Fruit fly (Drosophila melanogaster) whole organism, prepupa: ENCODE data around the gene CG3581.
A peak's percentile ranks its signal among the peaks of the same experiment; 100 is the strongest.

Experiments
- Blimp-1 ChIP-seq: fragments of 200-800 bp; sonication (Bioruptor generic); optimal IDR thresholded peaks from 3 replicates; lab custom pipeline; 2017; ENCODE audit warnings: missing biosample characterization, missing genetic modification characterization, mild to moderate bottlenecking, moderate library complexity, missing genetic modification reagents
- CG10631 ChIP-seq: fragments of 200-800 bp; sonication (Bioruptor generic); optimal IDR thresholded peaks from 2 replicates; lab custom pipeline; 2016; ENCODE audit warnings: missing biosample characterization, missing genetic modification characterization
- CG10669 ChIP-seq: fragments of 200-800 bp; sonication (Bioruptor generic); optimal IDR thresholded peaks from 3 replicates; lab custom pipeline; 2018; ENCODE audit warnings: missing biosample characterization, mild to moderate bottlenecking, missing genetic modification characterization, moderate library complexity
- CG11294 ChIP-seq: fragments of 200-800 bp; sonication (Bioruptor generic); IDR thresholded peaks from 2 replicates; pipeline ENCODE4 v1.3.6; 2022; ENCODE audit warnings: missing biosample characterization, missing genetic modification characterization
- CG11762 ChIP-seq: fragments of 200-800 bp; sonication (Bioruptor generic); optimal IDR thresholded peaks from 3 replicates; lab custom pipeline; 2016; ENCODE audit warnings: missing biosample characterization, missing genetic modification characterization; ENCODE audit not compliant: insufficient read depth
- CG15336 ChIP-seq: fragments of 200-800 bp; sonication (Bioruptor generic); IDR thresholded peaks from 2 replicates; pipeline ENCODE4 v1.3.6; 2022; ENCODE audit warnings: missing biosample characterization, missing genetic modification characterization
- CG1621 ChIP-seq: fragments of 200-800 bp; sonication (Bioruptor generic); optimal IDR thresholded peaks from 3 replicates; lab custom pipeline; 2018; ENCODE audit warnings: missing biosample characterization, mild to moderate bottlenecking, missing genetic modification characterization
- CG16779 ChIP-seq: fragments of 200-800 bp; sonication (Bioruptor generic); optimal IDR thresholded peaks from 3 replicates; lab custom pipeline; 2017; ENCODE audit warnings: missing biosample characterization, mild to moderate bottlenecking, missing genetic modification characterization
- CG3032 ChIP-seq: fragments of 200-800 bp; optimal IDR thresholded peaks from 2 replicates; lab custom pipeline; 2019; ENCODE audit warnings: missing biosample characterization, mild to moderate bottlenecking, missing genetic modification characterization, moderate library complexity
- CG31627 ChIP-seq: fragments of 200-800 bp; sonication (Bioruptor generic); optimal IDR thresholded peaks from 3 replicates; lab custom pipeline; 2016; ENCODE audit warnings: missing biosample characterization, missing genetic modification characterization
- CG34406 ChIP-seq: fragments of 200-800 bp; sonication (Bioruptor generic); optimal IDR thresholded peaks from 3 replicates; lab custom pipeline; 2016; ENCODE audit warnings: missing biosample characterization, missing genetic modification characterization
- CG3919 ChIP-seq: fragments of 200-800 bp; sonication (Bioruptor generic); optimal IDR thresholded peaks from 3 replicates; lab custom pipeline; 2016; ENCODE audit warnings: missing biosample characterization, missing genetic modification characterization
- CG6276 ChIP-seq: fragments of 200-800 bp; sonication (Bioruptor generic); optimal IDR thresholded peaks from 2 replicates; lab custom pipeline; 2017; ENCODE audit warnings: missing biosample characterization, mild to moderate bottlenecking, missing genetic modification characterization
- CG6854 ChIP-seq: fragments of 200-800 bp; sonication (Bioruptor generic); optimal IDR thresholded peaks from 2 replicates; lab custom pipeline; 2017; ENCODE audit warnings: missing biosample characterization, mild to moderate bottlenecking, missing genetic modification characterization
- CG8319 ChIP-seq: fragments of 200-800 bp; sonication (Bioruptor generic); optimal IDR thresholded peaks from 3 replicates; lab custom pipeline; 2016; ENCODE audit warnings: missing biosample characterization, missing genetic modification characterization
- CG9139 ChIP-seq: fragments of 200-800 bp; sonication (Bioruptor generic); optimal IDR thresholded peaks from 3 replicates; lab custom pipeline; 2017; ENCODE audit warnings: missing biosample characterization, mild to moderate bottlenecking, missing genetic modification characterization
- Eip75B ChIP-seq: fragments of 200-800 bp; sonication (Bioruptor generic); optimal IDR thresholded peaks from 3 replicates; lab custom pipeline; 2016; ENCODE audit warnings: missing biosample characterization, missing genetic modification characterization
- Eip93F ChIP-seq: fragments of 200-800 bp; sonication (Bioruptor generic); optimal IDR thresholded peaks from 2 replicates; lab custom pipeline; 2016; ENCODE audit warnings: missing biosample characterization, mild to moderate bottlenecking, missing genetic modification characterization
- Ets21C ChIP-seq: fragments of 200-800 bp; sonication (Bioruptor generic); optimal IDR thresholded peaks from 3 replicates; lab custom pipeline; 2016; ENCODE audit warnings: missing biosample characterization, missing genetic modification characterization
- Ets96B ChIP-seq: fragments of 200-800 bp; optimal IDR thresholded peaks from 2 replicates; lab custom pipeline; 2019; ENCODE audit warnings: missing biosample characterization, mild to moderate bottlenecking, missing genetic modification characterization, moderate library complexity
- Gug ChIP-seq: fragments of 200-800 bp; sonication (Bioruptor generic); IDR thresholded peaks from 2 replicates; pipeline ENCODE4 v1.3.6; 2022; ENCODE audit warnings: missing biosample characterization, missing genetic modification characterization
- Hr38 ChIP-seq: sonication (Bioruptor generic); optimal IDR thresholded peaks from 2 replicates; lab custom pipeline; 2016; ENCODE audit warnings: missing biosample characterization, missing genetic modification characterization
- Hr39 ChIP-seq: fragments of 200-800 bp; sonication (Bioruptor generic); optimal IDR thresholded peaks from 2 replicates; lab custom pipeline; 2016; ENCODE audit warnings: missing biosample characterization, missing genetic modification characterization
- Hr4 ChIP-seq: fragments of 200-800 bp; sonication (Bioruptor generic); optimal IDR thresholded peaks from 3 replicates; lab custom pipeline; 2016; ENCODE audit warnings: missing biosample characterization, missing genetic modification characterization
- Lpt ChIP-seq: fragments of 200-800 bp; sonication (Bioruptor generic); optimal IDR thresholded peaks from 3 replicates; lab custom pipeline; 2016; ENCODE audit warnings: missing biosample characterization, missing genetic modification characterization
- OdsH ChIP-seq: fragments of 200-800 bp; sonication (Bioruptor generic); optimal IDR thresholded peaks from 3 replicates; lab custom pipeline; 2016; ENCODE audit warnings: missing biosample characterization, missing genetic modification characterization
- Smox ChIP-seq: fragments of 200-800 bp; sonication (Bioruptor generic); optimal IDR thresholded peaks from 3 replicates; lab custom pipeline; 2016; ENCODE audit warnings: missing biosample characterization, missing genetic modification characterization
- Sox102F ChIP-seq: fragments of 200-800 bp; sonication (Bioruptor generic); optimal IDR thresholded peaks from 2 replicates; lab custom pipeline; 2016; ENCODE audit warnings: missing biosample characterization, mild to moderate bottlenecking, missing genetic modification characterization
- Sox14 ChIP-seq: fragments of 200-800 bp; sonication (Bioruptor generic); optimal IDR thresholded peaks from 3 replicates; lab custom pipeline; 2016; ENCODE audit warnings: missing biosample characterization, missing genetic modification characterization
- Sox15 ChIP-seq: fragments of 200-800 bp; sonication (Bioruptor generic); optimal IDR thresholded peaks from 3 replicates; lab custom pipeline; 2016; ENCODE audit warnings: missing biosample characterization, missing genetic modification characterization
- achi ChIP-seq: fragments of 200-800 bp; sonication (Bioruptor generic); optimal IDR thresholded peaks from 3 replicates; lab custom pipeline; 2016; ENCODE audit warnings: missing biosample characterization, missing genetic modification characterization
- acj6 ChIP-seq: fragments of 200-800 bp; sonication (Bioruptor generic); optimal IDR thresholded peaks from 3 replicates; lab custom pipeline; 2016; ENCODE audit warnings: missing biosample characterization, missing genetic modification characterization
- cyc ChIP-seq: fragments of 200-800 bp; sonication (Bioruptor generic); optimal IDR thresholded peaks from 3 replicates; lab custom pipeline; 2016; ENCODE audit warnings: missing biosample characterization, missing genetic modification characterization
- dac ChIP-seq: fragments of 200-800 bp; sonication (Bioruptor generic); optimal IDR thresholded peaks from 2 replicates; lab custom pipeline; 2017; ENCODE audit warnings: missing biosample characterization, mild to moderate bottlenecking, missing genetic modification characterization
- dsx ChIP-seq: fragments of 200-800 bp; optimal IDR thresholded peaks from 3 replicates; lab custom pipeline; 2019; ENCODE audit warnings: missing biosample characterization, mild to moderate bottlenecking, missing genetic modification characterization, moderate library complexity; ENCODE audit not compliant: poor library complexity, severe bottlenecking
- esn ChIP-seq: fragments of 200-800 bp; sonication (Bioruptor generic); optimal IDR thresholded peaks from 2 replicates; lab custom pipeline; 2016; ENCODE audit warnings: missing biosample characterization, mild to moderate bottlenecking, missing genetic modification characterization, moderate library complexity
- fd59A ChIP-seq: fragments of 200-800 bp; sonication (Bioruptor generic); optimal IDR thresholded peaks from 2 replicates; lab custom pipeline; 2017; ENCODE audit warnings: missing biosample characterization, mild to moderate bottlenecking, missing genetic modification characterization, missing genetic modification reagents
- fkh ChIP-seq: fragments of 200-800 bp; sonication (Bioruptor generic); optimal IDR thresholded peaks from 3 replicates; lab custom pipeline; 2017; ENCODE audit warnings: missing biosample characterization, mild to moderate bottlenecking, missing genetic modification characterization, moderate library complexity
- lz ChIP-seq: fragments of 200-800 bp; sonication (Bioruptor generic); optimal IDR thresholded peaks from 3 replicates; lab custom pipeline; 2016; ENCODE audit warnings: missing biosample characterization, missing genetic modification characterization
- net ChIP-seq: fragments of 200-800 bp; sonication (Bioruptor generic); optimal IDR thresholded peaks from 3 replicates; lab custom pipeline; 2016; ENCODE audit warnings: missing biosample characterization, missing genetic modification characterization
- pdm3 ChIP-seq: fragments of 200-800 bp; sonication (Bioruptor generic); optimal IDR thresholded peaks from 3 replicates; lab custom pipeline; 2016; ENCODE audit warnings: missing biosample characterization, missing genetic modification characterization
- salr ChIP-seq, 2 experiments: fragments of 200-800 bp; sonication (Bioruptor generic); optimal IDR thresholded peaks; 3 replicates each; lab custom pipeline; 2016 to 2018; ENCODE audit warnings: missing biosample characterization in 2 of 2, missing genetic modification characterization in 2 of 2, mild to moderate bottlenecking in 1 of 2
- ss ChIP-seq, 2 experiments: fragments of 200-800 bp; sonication (Bioruptor generic); optimal IDR thresholded peaks; 2 replicates in 1 of 2; 3 replicates in 1 of 2; lab custom pipeline; 2017 to 2018; ENCODE audit warnings: mild to moderate bottlenecking in 2 of 2, missing biosample characterization in 2 of 2, missing genetic modification characterization in 2 of 2, moderate library complexity in 1 of 2
- svp ChIP-seq: fragments of 200-800 bp; sonication (Bioruptor generic); peaks from one replicate; lab custom pipeline; 2016; ENCODE audit warnings: missing biosample characterization, missing genetic modification characterization

The CG3581 gene

dm6 chr3R:19332052-19332451 is 42.5 kb downstream of the CG3581 start:
- TF ChIP-seq Gug (GFP tag; lab: Robert Waterston, UW) (no peak), CG1621 (tag; lab: Kevin White, UChicago) (no peak), CG3919 (GFP tag; lab: Kevin White, UChicago) (no peak), CG3032 (tag; lab: Kevin White, UChicago) (no peak), CG8319 (GFP tag; lab: Kevin White, UChicago) (no peak), fd59A (GFP tag; lab: Kevin White, UChicago) (no peak), CG16779 (tag; lab: Kevin White, UChicago) (no peak), CG31627 (GFP tag; lab: Kevin White, UChicago) (no peak), achi (GFP tag; lab: Kevin White, UChicago) (no peak), salr (GFP tag; optimal IDR thresholded peaks at IDR 0.05; lab: Kevin White, UChicago) (no peak), Eip93F (GFP tag; lab: Kevin White, UChicago) (no peak)
- TF ChIP-seq, all 60 proteins: peak for 0

dm6 chr3R:19328716-19329115 is 45.9 kb downstream of the CG3581 start:
- TF ChIP-seq ss (GFP tag; optimal IDR thresholded peaks at IDR 0.05; lab: Kevin White, UChicago) (peak in 1 of 2 experiments; percentile 66), CG8319 (GFP tag; lab: Kevin White, UChicago) (no peak), CG11294 (GFP tag; lab: Robert Waterston, UW) (no peak), Ets96B (tag; lab: Kevin White, UChicago) (no peak), cyc (no peak), Sox14 (GFP tag; lab: Kevin White, UChicago) (no peak), Hr4 (GFP tag; lab: Kevin White, UChicago) (no peak), dsx (GFP tag; lab: Kevin White, UChicago) (no peak), Sox102F (peak; percentile 12), esn (no peak), OdsH (no peak), CG3919 (GFP tag; lab: Kevin White, UChicago) (no peak), acj6 (GFP tag; lab: Kevin White, UChicago) (no peak), Blimp-1 (peak; percentile 13), Hr38 (no peak), pdm3 (GFP tag; lab: Kevin White, UChicago) (no peak), CG6854 (GFP tag; lab: Kevin White, UChicago) (peak; percentile 71), Eip75B (GFP tag; lab: Kevin White, UChicago) (peak; percentile 36), svp (GFP tag; lab: Kevin White, UChicago) (peak; percentile 37)

- no peak for TF ChIP-seq cyc
- TF ChIP-seq lz: no peak
- no peak for TF ChIP-seq CG8319 (GFP tag; lab: Kevin White, UChicago)
- peak; percentile 32 to 66 for TF ChIP-seq ss (GFP tag; optimal IDR thresholded peaks at IDR 0.05; lab: Kevin White, UChicago)
- no peak for TF ChIP-seq CG11294 (GFP tag; lab: Robert Waterston, UW)
- TF ChIP-seq Eip75B (GFP tag; lab: Kevin White, UChicago): peak; percentile 35
- no peak for TF ChIP-seq CG10669 (GFP tag; lab: Kevin White, UChicago)
- peak; percentile 1 for TF ChIP-seq CG6276 (GFP tag; lab: Kevin White, UChicago)
- no peak for TF ChIP-seq salr (GFP tag; optimal IDR thresholded peaks at IDR 0.05; lab: Kevin White, UChicago)
- TF ChIP-seq acj6 (GFP tag; lab: Kevin White, UChicago): no peak
- TF ChIP-seq Lpt: no peak
- TF ChIP-seq fkh (GFP tag; lab: Kevin White, UChicago): no peak
- TF ChIP-seq CG31627 (GFP tag; lab: Kevin White, UChicago): no peak
- no peak for TF ChIP-seq Sox15 (GFP tag; lab: Kevin White, UChicago)
- no peak for TF ChIP-seq CG34406 (GFP tag; lab: Kevin White, UChicago)
- no peak for TF ChIP-seq Smox (GFP tag; lab: Kevin White, UChicago)
- TF ChIP-seq esn: no peak
- peak; percentile 1 for TF ChIP-seq CG16779 (tag; lab: Kevin White, UChicago)
- no peak for TF ChIP-seq Sox14 (GFP tag; lab: Kevin White, UChicago)
- no peak for TF ChIP-seq CG3032 (tag; lab: Kevin White, UChicago)
- TF ChIP-seq CG3919 (GFP tag; lab: Kevin White, UChicago): peak; percentile 23
- TF ChIP-seq Ets21C (GFP tag; lab: Kevin White, UChicago): no peak
- TF ChIP-seq CG9139 (GFP tag; lab: Kevin White, UChicago): peak; percentile 41
- TF ChIP-seq pdm3 (GFP tag; lab: Kevin White, UChicago): no peak
- TF ChIP-seq Hr39 (GFP tag; lab: Kevin White, UChicago): no peak
- TF ChIP-seq Hr4 (GFP tag; lab: Kevin White, UChicago): peak; percentile 3
- TF ChIP-seq net (GFP tag; lab: Kevin White, UChicago): peak; percentile 27
- TF ChIP-seq dac (GFP tag; lab: Kevin White, UChicago): no peak
- TF ChIP-seq CG10631 (GFP tag; lab: Kevin White, UChicago): no peak
- 0 out of 2 replicates have a peak, but pooled peaks have one; percentile 45 for TF ChIP-seq CG15336
- no peak for TF ChIP-seq fd59A (GFP tag; lab: Kevin White, UChicago)
- TF ChIP-seq CG11762 (GFP tag; lab: Kevin White, UChicago): no peak
Measured at dm6 chr3R:19326043-19326805, 48.4 kb downstream of the CG3581 start, which contains the start of gene Delta. TSS of gene Delta (minus strand) at chr3R:19326217.
